Worm (Caenorhabditis elegans) whole organism, L3 larva: ENCODE data around the gene srd-30.

Source experiments
- ZK546.5 ChIP-seq: sonication (generic microtip); optimal IDR thresholded peaks from 2 replicates; lab custom pipeline; 2017; ENCODE audit warnings: missing biosample characterization, missing genetic modification characterization
- aly-2 ChIP-seq: fragments of 150-350 bp; optimal IDR thresholded peaks from 2 replicates; lab custom pipeline; 2014; ENCODE audit warnings: missing biosample characterization, missing genetic modification characterization
- ama-1 ChIP-seq: fragments of 150-350 bp; optimal IDR thresholded peaks from 2 replicates; lab custom pipeline; 2018
- ceh-16 ChIP-seq: sonication (generic microtip); optimal IDR thresholded peaks from 2 replicates; lab custom pipeline; 2017; ENCODE audit warnings: missing biosample characterization, missing genetic modification characterization
- ceh-9 ChIP-seq: sonication (generic microtip); optimal IDR thresholded peaks from 2 replicates; lab custom pipeline; 2018; ENCODE audit warnings: missing biosample characterization, missing genetic modification characterization
- egl-27 ChIP-seq: sonication (generic microtip); optimal IDR thresholded peaks from 4 replicates; lab custom pipeline; 2017; ENCODE audit warnings: missing biosample characterization, missing genetic modification reagents, missing genetic modification characterization
- elt-1 ChIP-seq: fragments of 150-350 bp; optimal IDR thresholded peaks from 2 replicates; lab custom pipeline; 2014; ENCODE audit warnings: missing biosample characterization, missing genetic modification characterization
- elt-2 ChIP-seq: sonication (generic microtip); optimal IDR thresholded peaks from 2 replicates; lab custom pipeline; 2016; ENCODE audit warnings: missing genetic modification reagents, mild to moderate bottlenecking, missing genetic modification characterization, missing compliant biosample characterization
- elt-3 ChIP-seq, 3 experiments: fragments of 150-350 bp in 1 of 3; sonication (generic microtip) in 2 of 3; optimal IDR thresholded peaks; 2 replicates in 2 of 3; 4 replicates in 1 of 3; lab custom pipeline; 2014 to 2017; ENCODE audit warnings: missing biosample characterization in 3 of 3, missing genetic modification characterization in 3 of 3
- fkh-10 ChIP-seq: sonication (generic microtip); optimal IDR thresholded peaks from 2 replicates; lab custom pipeline; 2017; ENCODE audit warnings: missing biosample characterization, missing genetic modification reagents, missing genetic modification characterization
- fos-1 ChIP-seq: fragments of 150-350 bp; optimal IDR thresholded peaks from 2 replicates; lab custom pipeline; 2014; ENCODE audit warnings: missing biosample characterization, missing genetic modification characterization
- jun-1 ChIP-seq: fragments of 150-350 bp; optimal IDR thresholded peaks from 2 replicates; lab custom pipeline; 2014; ENCODE audit warnings: missing biosample characterization, missing genetic modification reagents, missing genetic modification characterization
- lin-15B ChIP-seq: fragments of 150-350 bp; optimal IDR thresholded peaks from 2 replicates; lab custom pipeline; 2014; ENCODE audit warnings: missing biosample characterization, missing genetic modification characterization
- lin-39 ChIP-seq: fragments of 150-350 bp; optimal IDR thresholded peaks from 2 replicates; lab custom pipeline; 2018; ENCODE audit warnings: missing biosample characterization, missing genetic modification reagents, missing genetic modification characterization
- lsy-12 ChIP-seq: sonication (generic microtip); optimal IDR thresholded peaks from 2 replicates; lab custom pipeline; 2016; ENCODE audit warnings: mild to moderate bottlenecking, missing genetic modification characterization, missing compliant biosample characterization
- mdl-1 ChIP-seq: fragments of 150-350 bp; optimal IDR thresholded peaks from 2 replicates; lab custom pipeline; 2014; ENCODE audit warnings: missing biosample characterization, missing genetic modification characterization
- mml-1 ChIP-seq: fragments of 150-350 bp; sonication (generic microtip); optimal IDR thresholded peaks from 3 replicates; lab custom pipeline; 2014; ENCODE audit warnings: missing biosample characterization, missing genetic modification characterization
- nfya-1 ChIP-seq: sonication (generic microtip); optimal IDR thresholded peaks from 2 replicates; lab custom pipeline; 2017; ENCODE audit warnings: missing genetic modification characterization, mild to moderate bottlenecking, missing compliant biosample characterization, antibody characterized with exemption, moderate library complexity; ENCODE audit not compliant: insufficient read depth
- nhr-11 ChIP-seq: fragments of 150-350 bp; optimal IDR thresholded peaks from 2 replicates; lab custom pipeline; 2014; ENCODE audit warnings: missing biosample characterization, missing genetic modification characterization
- nhr-237 ChIP-seq: fragments of 150-350 bp; optimal IDR thresholded peaks from 2 replicates; lab custom pipeline; 2014; ENCODE audit warnings: missing biosample characterization, missing genetic modification characterization
- nhr-28 ChIP-seq: fragments of 150-350 bp; optimal IDR thresholded peaks from 2 replicates; lab custom pipeline; 2014; ENCODE audit warnings: missing biosample characterization, missing genetic modification characterization
- nhr-67 ChIP-seq: fragments of 150-350 bp; optimal IDR thresholded peaks from 2 replicates; lab custom pipeline; 2014; ENCODE audit warnings: missing biosample characterization, missing genetic modification characterization
- nhr-76 ChIP-seq: fragments of 150-350 bp; sonication (generic microtip); optimal IDR thresholded peaks from 5 replicates; lab custom pipeline; 2014; ENCODE audit warnings: missing biosample characterization, missing genetic modification characterization
- nhr-77 ChIP-seq: fragments of 150-350 bp; optimal IDR thresholded peaks from 2 replicates; lab custom pipeline; 2014; ENCODE audit warnings: missing biosample characterization, missing genetic modification characterization
- pha-4 ChIP-seq: fragments of 150-350 bp; optimal IDR thresholded peaks from 2 replicates; lab custom pipeline; 2014; ENCODE audit warnings: missing biosample characterization, missing genetic modification reagents, missing genetic modification characterization
- pqm-1 ChIP-seq: fragments of 150-350 bp; optimal IDR thresholded peaks from 2 replicates; lab custom pipeline; 2017; ENCODE audit warnings: missing biosample characterization, missing genetic modification characterization, inconsistent platforms
- sea-2 ChIP-seq: fragments of 150-350 bp; sonication (generic microtip); optimal IDR thresholded peaks from 4 replicates; lab custom pipeline; 2014; ENCODE audit warnings: missing biosample characterization, missing genetic modification reagents, missing genetic modification characterization
- skn-1 ChIP-seq: fragments of 150-350 bp; optimal IDR thresholded peaks from 2 replicates; lab custom pipeline; 2014; ENCODE audit warnings: missing biosample characterization, missing genetic modification characterization
- snpc-4 ChIP-seq: fragments of 150-350 bp; optimal IDR thresholded peaks from 2 replicates; lab custom pipeline; 2014; ENCODE audit warnings: missing biosample characterization, missing genetic modification characterization
- tbx-2 ChIP-seq: sonication (generic microtip); optimal IDR thresholded peaks from 2 replicates; lab custom pipeline; 2016; ENCODE audit warnings: mild to moderate bottlenecking, missing genetic modification characterization, missing compliant biosample characterization
- ztf-11 ChIP-seq: fragments of 150-350 bp; optimal IDR thresholded peaks from 2 replicates; lab custom pipeline; 2014; ENCODE audit warnings: missing biosample characterization, missing genetic modification characterization
- ztf-4 ChIP-seq: fragments of 150-350 bp; optimal IDR thresholded peaks from 2 replicates; lab custom pipeline; 2014; ENCODE audit warnings: missing biosample characterization, missing genetic modification characterization

srd-30 gene

DNA sequence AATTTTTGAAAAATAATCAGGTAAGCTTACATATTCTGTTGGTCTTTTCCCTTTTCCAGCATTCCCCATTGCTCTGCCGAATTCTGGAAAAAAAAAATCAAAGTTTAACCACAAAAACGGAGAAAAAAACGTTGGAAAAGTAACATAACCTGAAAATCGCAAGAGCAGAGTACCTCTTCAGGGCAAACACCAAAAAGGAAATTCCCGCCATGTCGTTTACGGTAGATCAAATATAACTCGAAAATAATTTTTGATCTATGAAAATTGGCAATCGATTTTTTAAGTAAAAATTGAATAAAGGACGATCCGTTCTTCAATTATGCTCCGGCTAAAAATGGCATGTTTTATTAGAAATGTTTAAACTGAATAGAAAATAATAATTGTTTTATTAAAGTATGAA, 26.2 kb upstream of the srd-30 start, which contains the start of gene C50E3.11:
Gene C50E3.11, minus strand, starts transcription at position 83 of the 400 bp plus-strand sequence.
- no peak for TF ChIP-seq nhr-28 (tag; lab: Kevin White, UChicago)
- TF ChIP-seq pha-4, result no peak
- no peak for TF ChIP-seq lin-39 (tag; lab: Kevin White, UChicago)
- TF ChIP-seq sea-2 (GFP tag; lab: Kevin White, UChicago), result no peak
- no peak for TF ChIP-seq nhr-237 (tag; lab: Kevin White, UChicago)
- no peak for TF ChIP-seq skn-1 (tag; lab: Kevin White, UChicago)
- no peak for TF ChIP-seq elt-3 (tag; optimal IDR thresholded peaks at IDR 0.05; lab: Kevin White, UChicago)
- no peak for TF ChIP-seq lin-15B (tag; lab: Kevin White, UChicago)
- TF ChIP-seq pqm-1 (tag; lab: Kevin White, UChicago), result no peak
- TF ChIP-seq nhr-11, result no peak
- TF ChIP-seq, all 47 proteins: peak for 0

DNA sequence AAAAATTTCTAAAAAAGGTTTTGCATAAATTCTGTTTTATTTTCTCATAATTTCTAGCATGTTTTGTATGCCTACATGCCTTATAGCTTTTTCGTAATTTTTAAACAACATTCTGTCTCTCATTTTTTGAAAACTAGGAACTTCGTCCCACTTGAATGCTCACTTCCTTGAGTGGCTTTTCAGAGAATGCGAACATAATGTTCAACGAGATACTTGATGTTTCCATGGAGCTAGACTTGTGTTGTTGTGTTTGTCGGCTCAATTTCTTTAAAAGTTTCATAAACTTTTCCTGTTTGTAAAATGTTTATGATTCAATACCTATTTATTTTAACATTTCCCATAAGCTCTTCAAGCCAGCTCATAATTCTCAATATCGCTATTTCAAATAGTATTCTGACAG, 24.7 kb upstream of the srd-30 start, which contains the start of gene clec-213:
Gene clec-213, plus strand, starts transcription at position 301 of the 400 bp plus-strand sequence.
- TF ChIP-seq egl-27 (tag; lab: Kevin White, UChicago) (no peak), jun-1 (tag; lab: Kevin White, UChicago) (no peak), tbx-2 (tag; lab: Kevin White, UChicago) (no peak), mml-1 (tag; lab: Kevin White, UChicago) (no peak), nhr-77 (tag; lab: Kevin White, UChicago) (no peak)

ce11 chrV:7609698-7610420, 19.7 kb upstream of the srd-30 start, which contains the start of the genes folt-3 and clec-214:
Gene folt-3, minus strand, starts transcription at chrV:7609748.
Gene clec-214, plus strand, starts transcription at chrV:7610370.
- TF ChIP-seq nhr-11 (no peak), mml-1 (tag; lab: Kevin White, UChicago) (no peak), elt-2 (peak; percentile 56)

- TF ChIP-seq aly-2 (tag; lab: Kevin White, UChicago), result no peak
- no peak for TF ChIP-seq skn-1 (tag; lab: Kevin White, UChicago)
- no peak for TF ChIP-seq nhr-76
- no peak for TF ChIP-seq egl-27 (tag; lab: Kevin White, UChicago)
- no peak for TF ChIP-seq lsy-12 (tag; lab: Kevin White, UChicago)
- no peak for TF ChIP-seq jun-1 (tag; lab: Kevin White, UChicago)
- TF ChIP-seq snpc-4, result no peak
- TF ChIP-seq nhr-67 (tag; lab: Kevin White, UChicago), result no peak
- TF ChIP-seq ceh-9 (tag; lab: Kevin White, UChicago), result no peak
- no peak for TF ChIP-seq elt-1
- no peak for TF ChIP-seq mml-1 (tag; lab: Kevin White, UChicago)
These were observed 17.6 kb upstream of the srd-30 start, which contains the start of gene clec-215 for ce11 chrV:7612044-7612443. Gene clec-215, plus strand, starts transcription at chrV:7612344.

- TF ChIP-seq tbx-2 (tag; lab: Kevin White, UChicago) (no peak), ama-1 (lab: Kevin White, UChicago) (no peak), elt-1 (no peak), nhr-76 (no peak), sea-2 (GFP tag; lab: Kevin White, UChicago) (no peak), fos-1 (tag; lab: Kevin White, UChicago) (no peak), nfya-1 (tag; lab: Kevin White, UChicago) (no peak), ceh-16 (tag; lab: Kevin White, UChicago) (no peak), pha-4 (no peak), elt-2 (no peak), ztf-4 (no peak), mml-1 (tag; lab: Kevin White, UChicago) (no peak), ztf-11 (no peak), ZK546.5 (tag; lab: Kevin White, UChicago) (no peak), lin-39 (tag; lab: Kevin White, UChicago) (no peak), mdl-1 (tag; lab: Kevin White, UChicago) (no peak), skn-1 (tag; lab: Kevin White, UChicago) (no peak), fkh-10 (GFP tag; lab: Kevin White, UChicago) (no peak)
These were observed 11.5 kb upstream of the srd-30 start, which contains the start of gene C50E3.15 for ce11 chrV:7618114-7618513. Gene C50E3.15, plus strand, starts transcription at chrV:7618414.
